Worm (Caenorhabditis elegans) whole organism, young adult: ENCODE measurements around the gene wht-7.

Experiments
- B0035.1 ChIP-seq: sonication (generic microtip); optimal IDR thresholded peaks from 2 replicates; lab custom pipeline; 2016; ENCODE audit warnings: missing genetic modification characterization, mild to moderate bottlenecking, missing compliant biosample characterization, missing genotype, missing genetic modification reagents
- ZK185.1 ChIP-seq: sonication (generic microtip); optimal IDR thresholded peaks from 2 replicates; lab custom pipeline; 2016; ENCODE audit warnings: mild to moderate bottlenecking, missing genetic modification characterization, missing compliant biosample characterization; ENCODE audit not compliant: poor library complexity, severe bottlenecking
- dox-1 ChIP-seq: fragments of 200-800 bp; sonication (Bioruptor generic); IDR thresholded peaks from 2 replicates; pipeline ENCODE4 v1.3.6; 2022; ENCODE audit warnings: missing genetic modification reagents, missing genetic modification characterization, missing compliant biosample characterization
- gei-17 ChIP-seq: fragments of 200-800 bp; sonication (Bioruptor generic); optimal IDR thresholded peaks from 2 replicates; lab custom pipeline; 2018; ENCODE audit warnings: mild to moderate bottlenecking, missing genetic modification characterization, missing compliant biosample characterization
- lag-1 ChIP-seq: fragments of 200-800 bp; sonication (Bioruptor generic); IDR thresholded peaks from 2 replicates; pipeline ENCODE4 v1.3.6; 2022; ENCODE audit warnings: missing genetic modification reagents, missing genetic modification characterization, missing compliant biosample characterization
- pha-4 ChIP-seq: fragments of 150-350 bp; sonication (generic microtip); optimal IDR thresholded peaks from 2 replicates; lab custom pipeline; 2014; ENCODE audit warnings: missing biosample characterization, missing genetic modification reagents, missing genetic modification characterization
- sea-2 ChIP-seq: fragments of 200-800 bp; sonication (Bioruptor generic); IDR thresholded peaks from 2 replicates; pipeline ENCODE4 v1.3.6; 2022; ENCODE audit warnings: missing genetic modification characterization, missing compliant biosample characterization
- unc-130 ChIP-seq: sonication (generic microtip); optimal IDR thresholded peaks from 2 replicates; lab custom pipeline; 2016; ENCODE audit warnings: missing genetic modification reagents, missing genetic modification characterization, missing compliant biosample characterization
- unc-62 ChIP-seq: fragments of 150-350 bp; optimal IDR thresholded peaks from 2 replicates; lab custom pipeline; 2014; ENCODE audit warnings: missing biosample characterization, missing genetic modification reagents, missing genetic modification characterization

DNA sequence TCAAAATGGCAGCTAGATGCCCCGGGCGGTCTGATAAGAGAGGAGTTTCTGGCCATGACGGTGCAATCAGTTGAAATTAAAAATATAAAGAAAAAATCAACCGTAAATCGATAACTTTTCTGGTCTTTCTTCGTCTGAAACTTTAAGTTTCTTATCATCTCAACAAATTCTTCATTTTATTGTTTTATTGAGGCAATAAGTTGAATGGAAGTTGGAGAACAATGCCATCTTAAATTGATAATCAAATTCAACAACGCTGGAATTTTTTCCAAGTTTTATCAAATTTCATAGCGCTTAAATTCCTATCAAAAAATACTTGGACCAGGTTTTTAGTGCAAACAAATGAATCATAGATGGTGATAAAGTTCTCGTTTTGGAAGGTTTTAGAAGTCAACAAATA, 32.4 kb downstream of the wht-7 start:
- no peak for TF ChIP-seq pha-4 (tag; lab: Kevin White, UChicago)
- TF ChIP-seq unc-130 (GFP tag; lab: Kevin White, UChicago): no peak
- no peak for TF ChIP-seq dox-1 (GFP tag; lab: Robert Waterston, UW)
- no peak for TF ChIP-seq sea-2 (GFP tag; lab: Robert Waterston, UW)
- TF ChIP-seq ZK185.1 (tag; lab: Kevin White, UChicago): no peak
- no peak for TF ChIP-seq lag-1
- TF ChIP-seq B0035.1: no peak
- TF ChIP-seq unc-62 (GFP tag; lab: Kevin White, UChicago): no peak
- no peak for TF ChIP-seq gei-17 (GFP tag; lab: Kevin White, UChicago)
